Worm (Caenorhabditis elegans) whole organism, L4 larva: ENCODE measurements around the gene pkc-1.
A peak's percentile ranks its signal among the peaks of the same experiment; 100 is the strongest.

Source experiments
- F26F4.8 ChIP-seq: fragments of 200-800 bp; sonication (Bioruptor generic); conservative IDR thresholded peaks from 2 replicates; pipeline ENCODE4 v1.3.6; 2022; ENCODE audit warnings: missing genetic modification characterization, missing compliant biosample characterization
- F49E8.2 ChIP-seq: sonication (generic microtip); optimal IDR thresholded peaks from 2 replicates; lab custom pipeline; 2016; ENCODE audit warnings: missing compliant biosample characterization, mild to moderate bottlenecking, missing genetic modification characterization, borderline replicate concordance
- T20F7.1 ChIP-seq: fragments of 200-800 bp; sonication (Bioruptor generic); optimal IDR thresholded peaks from 2 replicates; lab custom pipeline; 2018; ENCODE audit warnings: mild to moderate bottlenecking, missing genetic modification characterization, missing compliant biosample characterization
- aha-1 ChIP-seq: fragments of 150-350 bp; peaks from one replicate; lab custom pipeline; 2014; ENCODE audit warnings: missing biosample characterization, missing genetic modification characterization
- ceh-20 ChIP-seq: fragments of 200-800 bp; sonication (Bioruptor generic); IDR thresholded peaks from 2 replicates; pipeline ENCODE4 v1.3.6; 2022; ENCODE audit warnings: missing genetic modification reagents, missing genetic modification characterization, missing compliant biosample characterization
- ceh-32 ChIP-seq: sonication (generic microtip); optimal IDR thresholded peaks from 2 replicates; lab custom pipeline; 2016; ENCODE audit warnings: mild to moderate bottlenecking, missing genetic modification characterization, missing compliant biosample characterization; ENCODE audit not compliant: poor library complexity
- ces-1 ChIP-seq: fragments of 150-350 bp; sonication (generic microtip); optimal IDR thresholded peaks from 4 replicates; lab custom pipeline; 2014; ENCODE audit warnings: missing biosample characterization, missing genetic modification reagents, missing genetic modification characterization
- ctbp-1 ChIP-seq: fragments of 200-800 bp; sonication (Bioruptor generic); IDR thresholded peaks from 2 replicates; pipeline ENCODE4 v1.3.6; 2022; ENCODE audit warnings: missing genetic modification reagents, missing genetic modification characterization, missing compliant biosample characterization
- daf-12 ChIP-seq: fragments of 150-350 bp; optimal IDR thresholded peaks from 2 replicates; lab custom pipeline; 2014; ENCODE audit warnings: missing biosample characterization, missing genetic modification reagents, missing genetic modification characterization
- daf-16 ChIP-seq, 3 experiments: sonication (generic microtip); optimal IDR thresholded peaks; 2 replicates each; lab custom pipeline; 2016 to 2017; ENCODE audit warnings: missing genetic modification characterization in 3 of 3, missing genetic modification reagents in 3 of 3, mild to moderate bottlenecking in 2 of 3, missing compliant biosample characterization in 2 of 3, missing biosample characterization in 1 of 3, moderate library complexity in 1 of 3
- egl-27 ChIP-seq: sonication (generic microtip); optimal IDR thresholded peaks from 3 replicates; lab custom pipeline; 2017; ENCODE audit warnings: missing biosample characterization, missing genetic modification reagents, missing genetic modification characterization
- egl-43 ChIP-seq: fragments of 200-800 bp; sonication (Bioruptor generic); IDR thresholded peaks from 2 replicates; pipeline ENCODE4 v1.3.6; 2022; ENCODE audit warnings: missing genetic modification reagents, missing genetic modification characterization, missing compliant biosample characterization
- fkh-10 ChIP-seq: fragments of 150-350 bp; optimal IDR thresholded peaks from 2 replicates; lab custom pipeline; 2014; ENCODE audit warnings: missing biosample characterization, missing genetic modification reagents, missing genetic modification characterization
- hif-1 ChIP-seq, 2 experiments: sonication (generic microtip); optimal IDR thresholded peaks; 2 replicates each; lab custom pipeline; 2016 to 2017; ENCODE audit warnings: missing compliant biosample characterization in 2 of 2, missing genetic modification characterization in 2 of 2, missing genetic modification reagents in 2 of 2, missing genotype in 2 of 2, mild to moderate bottlenecking in 1 of 2
- hlh-11 ChIP-seq: fragments of 200-800 bp; sonication (Bioruptor generic); optimal IDR thresholded peaks from 2 replicates; lab custom pipeline; 2018; ENCODE audit warnings: mild to moderate bottlenecking, missing genetic modification characterization, missing compliant biosample characterization
- jun-1 ChIP-seq: fragments of 150-350 bp; optimal IDR thresholded peaks from 2 replicates; lab custom pipeline; 2014; ENCODE audit warnings: missing biosample characterization, missing genetic modification reagents, missing genetic modification characterization
- lin-1 ChIP-seq: fragments of 200-800 bp; sonication (Bioruptor generic); IDR thresholded peaks from 2 replicates; pipeline ENCODE4 v1.3.6; 2022; ENCODE audit warnings: missing genetic modification reagents, missing genetic modification characterization, missing compliant biosample characterization
- lin-13 ChIP-seq: fragments of 150-350 bp; optimal IDR thresholded peaks from 2 replicates; lab custom pipeline; 2014; ENCODE audit warnings: missing biosample characterization, missing genetic modification reagents, missing genetic modification characterization
- lin-29 ChIP-seq: fragments of 200-800 bp; sonication (Bioruptor generic); IDR thresholded peaks from 2 replicates; pipeline ENCODE4 v1.3.6; 2022; ENCODE audit warnings: missing genetic modification reagents, missing genetic modification characterization, missing compliant biosample characterization
- lin-38 ChIP-seq: fragments of 200-800 bp; sonication (Bioruptor generic); IDR thresholded peaks from 2 replicates; pipeline ENCODE4 v1.3.6; 2022; ENCODE audit warnings: missing genetic modification reagents, missing genetic modification characterization, missing compliant biosample characterization
- lir-3 ChIP-seq: sonication (generic microtip); optimal IDR thresholded peaks from 2 replicates; lab custom pipeline; 2016; ENCODE audit warnings: mild to moderate bottlenecking, missing genetic modification characterization, missing compliant biosample characterization
- mdl-1 ChIP-seq, 2 experiments: fragments of 150-350 bp in 1 of 2; sonication (generic microtip) in 1 of 2; optimal IDR thresholded peaks; 2 replicates each; lab custom pipeline; 2014 to 2017; ENCODE audit warnings: missing biosample characterization in 2 of 2, missing genetic modification characterization in 2 of 2
- mdt-29 ChIP-seq: fragments of 200-800 bp; sonication (Bioruptor generic); IDR thresholded peaks from 2 replicates; pipeline ENCODE4 v1.3.6; 2022; ENCODE audit warnings: missing genetic modification reagents, missing genetic modification characterization, missing compliant biosample characterization
- nhr-10 ChIP-seq: fragments of 150-350 bp; optimal IDR thresholded peaks from 2 replicates; lab custom pipeline; 2014; ENCODE audit warnings: missing biosample characterization, missing genetic modification characterization
- nhr-111 ChIP-seq: fragments of 200-800 bp; sonication (Bioruptor generic); optimal IDR thresholded peaks from 2 replicates; lab custom pipeline; 2018; ENCODE audit warnings: mild to moderate bottlenecking, missing genetic modification characterization, missing compliant biosample characterization
- nhr-28 ChIP-seq: fragments of 150-350 bp; optimal IDR thresholded peaks from 2 replicates; lab custom pipeline; 2014; ENCODE audit warnings: missing biosample characterization, missing genetic modification characterization
- nhr-42 ChIP-seq: fragments of 200-800 bp; sonication (Bioruptor generic); IDR thresholded peaks from 2 replicates; pipeline ENCODE4 v1.3.6; 2022; ENCODE audit warnings: missing genetic modification characterization, missing compliant biosample characterization
- nhr-6 ChIP-seq: fragments of 150-350 bp; optimal IDR thresholded peaks from 2 replicates; lab custom pipeline; 2014; ENCODE audit warnings: missing biosample characterization, missing genetic modification characterization
- nhr-76 ChIP-seq: fragments of 150-350 bp; optimal IDR thresholded peaks from 2 replicates; lab custom pipeline; 2014; ENCODE audit warnings: missing biosample characterization, missing genetic modification characterization
- rbr-2 ChIP-seq: sonication (generic microtip); optimal IDR thresholded peaks from 2 replicates; lab custom pipeline; 2016; ENCODE audit warnings: missing genotype, missing genetic modification characterization, missing compliant biosample characterization
- saeg-2 ChIP-seq: fragments of 200-800 bp; sonication (Bioruptor generic); IDR thresholded peaks from 2 replicates; pipeline ENCODE4 v1.3.6; 2022; ENCODE audit warnings: missing genetic modification reagents, missing genetic modification characterization, missing compliant biosample characterization
- sdz-12 ChIP-seq: fragments of 200-800 bp; sonication (Bioruptor generic); optimal IDR thresholded peaks from 2 replicates; lab custom pipeline; 2018; ENCODE audit warnings: mild to moderate bottlenecking, missing genetic modification characterization, missing compliant biosample characterization
- set-16 ChIP-seq: fragments of 200-800 bp; sonication (Bioruptor generic); IDR thresholded peaks from 2 replicates; pipeline ENCODE4 v1.3.6; 2022; ENCODE audit warnings: missing genetic modification reagents, missing genetic modification characterization, missing compliant biosample characterization
- skn-1 ChIP-seq: fragments of 150-350 bp; optimal IDR thresholded peaks from 2 replicates; lab custom pipeline; 2014; ENCODE audit warnings: missing biosample characterization, missing genetic modification characterization
- snpc-1.2 ChIP-seq: fragments of 200-800 bp; sonication (Bioruptor generic); IDR thresholded peaks from 2 replicates; pipeline ENCODE4 v1.3.6; 2022; ENCODE audit warnings: missing genetic modification reagents, missing genetic modification characterization, missing compliant biosample characterization
- spr-1 ChIP-seq: sonication (generic microtip); optimal IDR thresholded peaks from 2 replicates; lab custom pipeline; 2016; ENCODE audit warnings: mild to moderate bottlenecking, missing genetic modification characterization, missing compliant biosample characterization
- tag-97 ChIP-seq: fragments of 200-800 bp; sonication (Bioruptor generic); IDR thresholded peaks from 2 replicates; pipeline ENCODE4 v1.3.6; 2022; ENCODE audit warnings: missing genetic modification characterization, missing compliant biosample characterization
- vab-7 ChIP-seq: fragments of 200-800 bp; sonication (Bioruptor generic); IDR thresholded peaks from 2 replicates; pipeline ENCODE4 v1.3.6; 2022; ENCODE audit warnings: missing genetic modification reagents, missing genetic modification characterization, missing compliant biosample characterization
- zip-11 ChIP-seq: fragments of 200-800 bp; sonication (Bioruptor generic); IDR thresholded peaks from 2 replicates; pipeline ENCODE4 v1.3.6; 2022; ENCODE audit warnings: missing genetic modification characterization, missing compliant biosample characterization
- ztf-7 ChIP-seq: fragments of 150-350 bp; optimal IDR thresholded peaks from 2 replicates; lab custom pipeline; 2014; ENCODE audit warnings: missing biosample characterization, missing genetic modification characterization

The pkc-1 gene

ce11 chrV:12001747-12002456 lies 30.1 kb downstream of the pkc-1 start, which contains the start of gene gcy-33 (continued):
- TF ChIP-seq mdl-1 (tag; optimal IDR thresholded peaks at IDR 0.05; lab: Kevin White, UChicago) (peak; percentile 44 to 79), mdt-29 (GFP tag; lab: Robert Waterston, UW) (peak; percentile 89), daf-16 (GFP tag; optimal IDR thresholded peaks at IDR 0.05; lab: Kevin White, UChicago) (peak; percentile 29 to 88), daf-16 (tag; optimal IDR thresholded peaks at IDR 0.05; lab: Kevin White, UChicago) (peak; percentile 92), lin-1 (GFP tag; lab: Robert Waterston, UW) (peak; percentile 96), ces-1 (no peak), fkh-10 (GFP tag; lab: Kevin White, UChicago) (no peak), sdz-12 (GFP tag; lab: Kevin White, UChicago) (peak; percentile 94), saeg-2 (GFP tag; lab: Robert Waterston, UW) (peak; percentile 72; the same call in 1 of the 2 replicates), nhr-111 (GFP tag; lab: Kevin White, UChicago) (peak; percentile 93), vab-7 (peak; percentile 93), nhr-28 (peak; percentile 99), egl-27 (tag; lab: Kevin White, UChicago) (peak; percentile 24), nhr-6 (tag; lab: Kevin White, UChicago) (peak; percentile 97), lir-3 (peak; percentile 75), lin-13 (GFP tag; lab: Kevin White, UChicago) (peak; percentile 66), ceh-20 (GFP tag; lab: Robert Waterston, UW) (peak; percentile 73), lin-38 (GFP tag; lab: Robert Waterston, UW) (peak; percentile 83), spr-1 (tag; lab: Kevin White, UChicago) (peak; percentile 75), ctbp-1 (GFP tag; lab: Robert Waterston, UW) (peak; percentile 83), F26F4.8 (GFP tag; lab: Robert Waterston, UW) (peak; percentile 83), ceh-32 (peak; percentile 38), nhr-76 (no peak), nhr-10 (tag; lab: Kevin White, UChicago) (peak; percentile 78), jun-1 (peak; percentile 12), aha-1 (peak; percentile 98), hlh-11 (tag; lab: Kevin White, UChicago) (peak; percentile 84), hif-1 (tag; optimal IDR thresholded peaks at IDR 0.05; lab: Kevin White, UChicago) (peak; percentile 11 to 64), ztf-7 (tag; lab: Kevin White, UChicago) (peak; percentile 84)
- TF ChIP-seq, all 104 proteins: peak for 77

- TF ChIP-seq zip-11 (GFP tag; lab: Robert Waterston, UW) (no peak), aha-1 (peak; percentile 66)
These were observed 34.6 kb downstream of the pkc-1 start for ce11 chrV:11997403-11997802.

- TF ChIP-seq egl-43 (GFP tag; lab: Robert Waterston, UW): no peak
- no peak for TF ChIP-seq ctbp-1 (GFP tag; lab: Robert Waterston, UW)
- no peak for TF ChIP-seq daf-12
- TF ChIP-seq F49E8.2 (tag; lab: Kevin White, UChicago): no peak
- no peak for TF ChIP-seq set-16 (GFP tag; lab: Robert Waterston, UW)
- TF ChIP-seq rbr-2 (tag; lab: Kevin White, UChicago): no peak
- TF ChIP-seq saeg-2 (GFP tag; lab: Robert Waterston, UW): no peak
- no peak for TF ChIP-seq tag-97 (GFP tag; lab: Robert Waterston, UW)
- TF ChIP-seq mdl-1 (tag; optimal IDR thresholded peaks at IDR 0.05; lab: Kevin White, UChicago): no peak
- no peak for TF ChIP-seq skn-1 (tag; lab: Kevin White, UChicago)
- no peak for TF ChIP-seq nhr-6 (tag; lab: Kevin White, UChicago)
- no peak for TF ChIP-seq T20F7.1
- TF ChIP-seq snpc-1.2: no peak
- TF ChIP-seq hif-1 (tag; optimal IDR thresholded peaks at IDR 0.05; lab: Kevin White, UChicago): no peak
- no peak for TF ChIP-seq lin-29 (GFP tag; lab: Robert Waterston, UW)
- no peak for TF ChIP-seq sdz-12 (GFP tag; lab: Kevin White, UChicago)
- no peak for TF ChIP-seq nhr-42
These were observed 36.1 kb downstream of the pkc-1 start, which contains the start of gene C52E4.12 for ce11 chrV:11995862-11996261. Gene C52E4.12 (plus strand): TSS chrV:11996162.
